Fruit fly (Drosophila melanogaster): ENCODE data around the gene neur.

Gene neur

dm6 chr3R:9050519-9051119 lies 11.3 kb upstream of the neur start, which contains the start of gene Nmdmc:
Nmdmc (minus strand) TSS chr3R:9050555.
- TF ChIP-seq dsf (GFP tag; optimal IDR thresholded peaks at IDR 0.05; ENCODE audit: borderline replicate concordance) (no peak), Myc (optimal IDR thresholded peaks at IDR 0.05) (peak; percentile 69), Rel (GFP tag; optimal IDR thresholded peaks at IDR 0.05) (no peak), Rel (tag; optimal IDR thresholded peaks at IDR 0.05) (no peak)

- TF ChIP-seq OdsH (GFP tag; optimal IDR thresholded peaks at IDR 0.05) (peak; percentile 33), Myc (optimal IDR thresholded peaks at IDR 0.05) (no peak), Hnf4 (GFP tag; optimal IDR thresholded peaks at IDR 0.05) (no peak), Hr78 (GFP tag; optimal IDR thresholded peaks at IDR 0.05) (no peak), woc (GFP tag; optimal IDR thresholded peaks at IDR 0.05) (peak; percentile 61), foxo (GFP tag; optimal IDR thresholded peaks at IDR 0.05) (no peak), fru (GFP tag; optimal IDR thresholded peaks at IDR 0.05) (no peak), Abd-B (GFP tag; optimal IDR thresholded peaks at IDR 0.05) (no peak), brk (GFP tag; optimal IDR thresholded peaks at IDR 0.05) (peak; percentile 22), rgr (GFP tag; optimal IDR thresholded peaks at IDR 0.05) (peak; percentile 5)
These were observed 10.1 kb upstream of the neur start for dm6 chr3R:9049091-9049981.

dm6 chr3R:9048466-9049072 lies 9.3 kb upstream of the neur start, which contains the start of gene Mst85C:
Mst85C (plus strand) TSS chr3R:9048645.
- TF ChIP-seq Dfd (GFP tag; optimal IDR thresholded peaks at IDR 0.05), result no peak
- TF ChIP-seq h (GFP tag; optimal IDR thresholded peaks at IDR 0.05), result no peak
- TF ChIP-seq ey (GFP tag; optimal IDR thresholded peaks at IDR 0.05), result no peak
- no peak for TF ChIP-seq foxo (GFP tag; optimal IDR thresholded peaks at IDR 0.05)
- TF ChIP-seq br (GFP tag; optimal IDR thresholded peaks at IDR 0.05), result no peak
- no peak for TF ChIP-seq dl (GFP tag; optimal IDR thresholded peaks at IDR 0.05; ENCODE audit: insufficient read depth in 1 of 2, partially characterized antibody in 2 of 2)
- peak; percentile 14 for TF ChIP-seq woc (GFP tag; optimal IDR thresholded peaks at IDR 0.05)
- TF ChIP-seq rgr (GFP tag; optimal IDR thresholded peaks at IDR 0.05), result no peak
- TF ChIP-seq Jra (GFP tag; optimal IDR thresholded peaks at IDR 0.05), result no peak
- no peak for TF ChIP-seq Rel (GFP tag; optimal IDR thresholded peaks at IDR 0.05)
- TF ChIP-seq Rel (tag; optimal IDR thresholded peaks at IDR 0.05), result no peak
- TF ChIP-seq brk (GFP tag; optimal IDR thresholded peaks at IDR 0.05), result no peak
- no peak for TF ChIP-seq usp (GFP tag; optimal IDR thresholded peaks at IDR 0.05)
- no peak for TF ChIP-seq dsf (GFP tag; optimal IDR thresholded peaks at IDR 0.05; ENCODE audit: borderline replicate concordance)
- TF ChIP-seq Myc (optimal IDR thresholded peaks at IDR 0.05), result peak; percentile 6

dm6 chr3R:9047561-9048465 lies 8.5 kb upstream of the neur start, which contains the start of gene Rel:
Rel (minus strand) TSS chr3R:9047977.
- TF ChIP-seq CG9705 (GFP tag; optimal IDR thresholded peaks at IDR 0.05) (peak; percentile 48), HLH106 (tag; optimal IDR thresholded peaks at IDR 0.05) (peak; percentile 86), Rel (GFP tag; optimal IDR thresholded peaks at IDR 0.05) (no peak), Rel (tag; optimal IDR thresholded peaks at IDR 0.05) (no peak), lola (GFP tag; optimal IDR thresholded peaks at IDR 0.05) (no peak), Sp1 (GFP tag; optimal IDR thresholded peaks at IDR 0.05) (peak; percentile 77), sage (GFP tag; optimal IDR thresholded peaks at IDR 0.05) (no peak), brk (GFP tag; optimal IDR thresholded peaks at IDR 0.05) (peak; percentile 43), pan (optimal IDR thresholded peaks at IDR 0.05) (no peak), sv (GFP tag; optimal IDR thresholded peaks at IDR 0.05) (peak; percentile 48), CG32264 (GFP tag; optimal IDR thresholded peaks at IDR 0.05) (no peak), Hnf4 (GFP tag; optimal IDR thresholded peaks at IDR 0.05) (peak; percentile 58), fru (GFP tag; optimal IDR thresholded peaks at IDR 0.05) (peak; percentile 50), Hr83 (GFP tag; optimal IDR thresholded peaks at IDR 0.05; ENCODE audit: poor library complexity, severe bottlenecking) (peak; percentile 27), Jra (GFP tag; optimal IDR thresholded peaks at IDR 0.05) (peak; percentile 91), dmrt93B (GFP tag; optimal IDR thresholded peaks at IDR 0.05) (peak; percentile 58), Myc (optimal IDR thresholded peaks at IDR 0.05) (no peak), N (GFP tag; optimal IDR thresholded peaks at IDR 0.05) (no peak), psq (GFP tag; optimal IDR thresholded peaks at IDR 0.05) (peak; percentile 66), tai (GFP tag; optimal IDR thresholded peaks at IDR 0.05) (no peak), Dfd (GFP tag; optimal IDR thresholded peaks at IDR 0.05) (no peak), jim (GFP tag; optimal IDR thresholded peaks at IDR 0.05) (no peak), Mio (GFP tag; optimal IDR thresholded peaks at IDR 0.05) (no peak), woc (GFP tag; optimal IDR thresholded peaks at IDR 0.05) (peak; percentile 54), br (GFP tag; optimal IDR thresholded peaks at IDR 0.05) (peak; percentile 56), foxo (GFP tag; optimal IDR thresholded peaks at IDR 0.05) (peak; percentile 10 to 62), dl (GFP tag; optimal IDR thresholded peaks at IDR 0.05; ENCODE audit: insufficient read depth in 1 of 2, partially characterized antibody in 2 of 2) (peak; percentile 14 to 71), h (GFP tag; optimal IDR thresholded peaks at IDR 0.05) (peak; percentile 80), rgr (GFP tag; optimal IDR thresholded peaks at IDR 0.05) (peak; percentile 52), ey (GFP tag; optimal IDR thresholded peaks at IDR 0.05) (peak; percentile 4), OdsH (GFP tag; optimal IDR thresholded peaks at IDR 0.05) (peak; percentile 59), Hr78 (GFP tag; optimal IDR thresholded peaks at IDR 0.05) (no peak)

Measured in whole organism, wandering third instar larva.